Worm (Caenorhabditis elegans): ENCODE data around the gene F35H12.6.
A peak's percentile ranks its signal among the peaks of the same experiment; 100 is the strongest.

DNA sequence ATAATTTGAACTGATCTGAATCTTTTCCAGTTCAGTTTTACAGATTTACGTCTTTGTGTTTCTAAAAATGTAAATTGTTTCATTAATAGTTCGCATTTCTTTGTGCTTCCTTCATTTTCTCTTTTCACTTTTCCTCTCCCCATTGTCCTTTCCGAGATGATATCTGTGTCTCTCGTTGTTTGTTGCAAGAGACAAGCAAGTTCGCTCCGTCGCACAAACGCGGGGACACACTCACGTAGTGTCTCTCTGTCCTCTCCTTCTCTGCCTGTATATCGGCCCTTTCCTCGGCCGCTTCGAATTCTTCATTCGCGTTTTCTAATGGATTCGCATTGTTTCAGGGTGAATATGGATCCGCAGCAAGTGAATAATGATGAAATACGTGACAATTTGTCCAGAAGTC lies 36.2 kb upstream of the F35H12.6 start, which contains the start of gene ZC13.1:
- TF ChIP-seq elt-3 (tag; optimal IDR thresholded peaks at IDR 0.05) = no peak
- peak; percentile 60 for TF ChIP-seq sptf-1 (tag; optimal IDR thresholded peaks at IDR 0.05)
- TF ChIP-seq elt-1 (tag; optimal IDR thresholded peaks at IDR 0.05; ENCODE audit: borderline replicate concordance, insufficient read depth) = no peak
- TF ChIP-seq pha-4 (tag; optimal IDR thresholded peaks at IDR 0.05) = peak; percentile 89
- TF ChIP-seq ztf-11 (tag; optimal IDR thresholded peaks at IDR 0.05) = no peak

Measured in whole organism, mixed stage, embryonic.